Fruit fly (Drosophila melanogaster) whole organism, embryonic: Measurements from ENCODE around the gene RpL7.

Source experiments
- Atf3 ChIP-seq: fragments of 200-800 bp; sonication (Bioruptor generic); optimal IDR thresholded peaks from 3 replicates; lab custom pipeline; 2016; ENCODE audit warnings: missing biosample characterization, missing genetic modification characterization
- Bgb ChIP-seq: fragments of 200-800 bp; sonication (Bioruptor generic); IDR thresholded peaks from 2 replicates; pipeline ENCODE4 v1.3.6; 2022; ENCODE audit warnings: missing biosample characterization, missing genetic modification characterization; ENCODE audit not compliant: partially characterized antibody
- BtbVII ChIP-seq: fragments of 200-800 bp; sonication (Bioruptor generic); optimal IDR thresholded peaks from 3 replicates; lab custom pipeline; 2017; ENCODE audit warnings: missing biosample characterization, mild to moderate bottlenecking, missing genetic modification characterization
- C15 ChIP-seq: fragments of 200-800 bp; sonication (Bioruptor generic); IDR thresholded peaks from 3 replicates; pipeline ENCODE4 v1.3.6; 2022; ENCODE audit warnings: missing biosample characterization, missing genetic modification characterization
- CG10543 ChIP-seq: fragments of 200-800 bp; sonication (Bioruptor generic); optimal IDR thresholded peaks from 3 replicates; lab custom pipeline; 2017; ENCODE audit warnings: missing biosample characterization, mild to moderate bottlenecking, missing genetic modification characterization, moderate library complexity
- CG10565 ChIP-seq: fragments of 200-800 bp; sonication (Bioruptor generic); optimal IDR thresholded peaks from 3 replicates; lab custom pipeline; 2016; ENCODE audit warnings: missing biosample characterization, mild to moderate bottlenecking, missing genetic modification characterization
- CG10654 ChIP-seq: fragments of 200-800 bp; sonication (Bioruptor generic); optimal IDR thresholded peaks from 2 replicates; lab custom pipeline; 2016; ENCODE audit warnings: missing biosample characterization, missing genetic modification characterization
- CG11093 ChIP-seq: fragments of 200-800 bp; sonication (Bioruptor generic); IDR thresholded peaks from 3 replicates; pipeline ENCODE4 v1.3.6; 2022; ENCODE audit warnings: missing biosample characterization, missing genetic modification characterization
- CG1233 ChIP-seq: fragments of 200-800 bp; sonication (Bioruptor generic); optimal IDR thresholded peaks from 4 replicates; lab custom pipeline; 2018; ENCODE audit warnings: missing biosample characterization, mild to moderate bottlenecking, missing genetic modification characterization
- CG12659 ChIP-seq: fragments of 200-800 bp; sonication (Bioruptor generic); optimal IDR thresholded peaks from 3 replicates; lab custom pipeline; 2017; ENCODE audit warnings: mild to moderate bottlenecking, missing biosample characterization, missing genetic modification reagents, missing genetic modification characterization
- CG13624 ChIP-seq: fragments of 200-800 bp; sonication (Bioruptor generic); optimal IDR thresholded peaks from 2 replicates; lab custom pipeline; 2016; ENCODE audit warnings: missing biosample characterization, missing genetic modification characterization
- CG17385 ChIP-seq: fragments of 200-800 bp; sonication (Bioruptor generic); optimal IDR thresholded peaks from 3 replicates; lab custom pipeline; 2018; ENCODE audit warnings: missing biosample characterization, mild to moderate bottlenecking, missing genetic modification characterization
- CG32767 ChIP-seq: fragments of 200-800 bp; sonication (Bioruptor generic); IDR thresholded peaks from 2 replicates; pipeline ENCODE4 v1.3.6; 2022; ENCODE audit warnings: missing biosample characterization, missing genetic modification characterization
- CG4424 ChIP-seq: fragments of 200-800 bp; sonication (Bioruptor generic); optimal IDR thresholded peaks from 3 replicates; lab custom pipeline; 2016; ENCODE audit warnings: missing biosample characterization, missing genetic modification characterization
- CG5953 ChIP-seq: fragments of 200-800 bp; sonication (Bioruptor generic); IDR thresholded peaks from 2 replicates; pipeline ENCODE4 v1.3.6; 2022; ENCODE audit warnings: missing biosample characterization, missing genetic modification characterization
- CG6272 ChIP-seq: fragments of 200-800 bp; sonication (Bioruptor generic); IDR thresholded peaks from 2 replicates; pipeline ENCODE4 v1.3.6; 2022; ENCODE audit warnings: missing biosample characterization, missing genetic modification characterization
- CG6654 ChIP-seq: fragments of 200-800 bp; sonication (Bioruptor generic); optimal IDR thresholded peaks from 2 replicates; lab custom pipeline; 2017; ENCODE audit warnings: missing biosample characterization, mild to moderate bottlenecking, missing genetic modification characterization
- Deaf1 ChIP-seq: fragments of 200-800 bp; optimal IDR thresholded peaks from 3 replicates; lab custom pipeline; 2019; ENCODE audit warnings: missing biosample characterization, mild to moderate bottlenecking, missing genetic modification characterization, moderate library complexity
- Dek ChIP-seq: fragments of 200-800 bp; sonication (Bioruptor generic); optimal IDR thresholded peaks from 3 replicates; lab custom pipeline; 2019; ENCODE audit warnings: missing biosample characterization, mild to moderate bottlenecking, missing genetic modification characterization, moderate library complexity
- Dfd ChIP-seq, 2 experiments: fragments of >200 bp; optimal IDR thresholded peaks; 2 replicates each; lab custom pipeline; 2017; ENCODE audit warnings: missing biosample characterization in 2 of 2, missing genetic modification characterization in 2 of 2
- Doc3 ChIP-seq: fragments of 200-800 bp; sonication (Bioruptor generic); IDR thresholded peaks from 3 replicates; pipeline ENCODE4 v1.3.6; 2022; ENCODE audit warnings: missing biosample characterization, missing genetic modification characterization; ENCODE audit not compliant: partially characterized antibody
- Hey ChIP-seq: fragments of 200-800 bp; sonication (Bioruptor generic); optimal IDR thresholded peaks from 3 replicates; lab custom pipeline; 2018; ENCODE audit warnings: missing biosample characterization, mild to moderate bottlenecking, missing genetic modification characterization
- Lpt ChIP-seq: fragments of >200 bp; optimal IDR thresholded peaks from 2 replicates; lab custom pipeline; 2018; ENCODE audit warnings: missing biosample characterization, missing genetic modification characterization
- MBD-R2 ChIP-seq: fragments of 200-800 bp; sonication (Bioruptor generic); IDR thresholded peaks from 2 replicates; pipeline ENCODE4 v1.3.6; 2022; ENCODE audit warnings: missing biosample characterization, missing genetic modification characterization
- MTF-1 ChIP-seq: fragments of 200-800 bp; sonication (Bioruptor generic); optimal IDR thresholded peaks from 2 replicates; lab custom pipeline; 2018; ENCODE audit warnings: missing biosample characterization, mild to moderate bottlenecking, missing genetic modification characterization, borderline replicate concordance
- Max ChIP-seq: fragments of 200-800 bp; sonication (Bioruptor generic); optimal IDR thresholded peaks from 2 replicates; lab custom pipeline; 2016; ENCODE audit warnings: missing biosample characterization, mild to moderate bottlenecking, missing genetic modification characterization
- Med ChIP-seq: fragments of 200-800 bp; sonication (Bioruptor generic); peaks from one replicate; lab custom pipeline; 2016; ENCODE audit warnings: missing biosample characterization, missing genetic modification characterization, mild to moderate bottlenecking, inconsistent platforms, moderate library complexity
- Mrtf ChIP-seq: fragments of 200-800 bp; sonication (Bioruptor generic); IDR thresholded peaks from 3 replicates; pipeline ENCODE4 v1.3.6; 2022; ENCODE audit warnings: missing biosample characterization, missing genetic modification characterization
- Taf1 ChIP-seq: fragments of 200-800 bp; sonication (Bioruptor generic); IDR thresholded peaks from 2 replicates; pipeline ENCODE4 v1.3.6; 2022; ENCODE audit warnings: missing biosample characterization, missing genetic modification characterization
- ara ChIP-seq: fragments of 200-800 bp; sonication (Bioruptor generic); IDR thresholded peaks from 2 replicates; pipeline ENCODE4 v1.3.6; 2022; ENCODE audit warnings: missing biosample characterization, missing genetic modification characterization
- bigmax ChIP-seq: fragments of 200-800 bp; sonication (Bioruptor generic); optimal IDR thresholded peaks from 2 replicates; lab custom pipeline; 2018; ENCODE audit warnings: missing biosample characterization, mild to moderate bottlenecking, missing genetic modification characterization
- disco-r ChIP-seq: fragments of 200-800 bp; sonication (Bioruptor generic); optimal IDR thresholded peaks from 2 replicates; lab custom pipeline; 2016; ENCODE audit warnings: missing biosample characterization, missing genetic modification characterization
- en ChIP-seq: fragments of 200-800 bp; sonication (Bioruptor generic); optimal IDR thresholded peaks from 2 replicates; lab custom pipeline; 2016; ENCODE audit warnings: missing biosample characterization, missing genetic modification characterization
- ewg ChIP-seq: fragments of 200-800 bp; sonication (Bioruptor generic); optimal IDR thresholded peaks from 3 replicates; lab custom pipeline; 2017; ENCODE audit warnings: mild to moderate bottlenecking, missing biosample characterization, missing genetic modification reagents, missing genetic modification characterization
- fd64A ChIP-seq: fragments of 200-800 bp; sonication (Bioruptor generic); optimal IDR thresholded peaks from 3 replicates; lab custom pipeline; 2018; ENCODE audit warnings: missing biosample characterization, mild to moderate bottlenecking, missing genetic modification characterization
- gem ChIP-seq: fragments of 200-800 bp; sonication (Bioruptor generic); optimal IDR thresholded peaks from 2 replicates; lab custom pipeline; 2019; ENCODE audit warnings: missing biosample characterization, mild to moderate bottlenecking, missing genetic modification characterization, moderate library complexity
- gfzf ChIP-seq: fragments of 200-800 bp; sonication (Bioruptor generic); optimal IDR thresholded peaks from 2 replicates; lab custom pipeline; 2016; ENCODE audit warnings: missing biosample characterization, mild to moderate bottlenecking, missing genetic modification characterization, moderate library complexity
- h ChIP-seq: fragments of >200 bp; optimal IDR thresholded peaks from 2 replicates; lab custom pipeline; 2017
- hth ChIP-seq: fragments of >200 bp; optimal IDR thresholded peaks from 2 replicates; lab custom pipeline; 2017; ENCODE audit warnings: inconsistent platforms
- ken ChIP-seq: fragments of 200-800 bp; sonication (Bioruptor generic); IDR thresholded peaks from 3 replicates; pipeline ENCODE4 v1.3.6; 2022; ENCODE audit warnings: missing biosample characterization, missing genetic modification characterization
- klu ChIP-seq: fragments of 200-800 bp; sonication (Bioruptor generic); IDR thresholded peaks from 2 replicates; pipeline ENCODE4 v1.3.6; 2022; ENCODE audit warnings: missing biosample characterization, missing genetic modification characterization
- nmo ChIP-seq: fragments of 200-800 bp; sonication (Bioruptor generic); optimal IDR thresholded peaks from 2 replicates; lab custom pipeline; 2018; ENCODE audit warnings: missing biosample characterization, mild to moderate bottlenecking, missing genetic modification characterization, moderate library complexity
- p53 ChIP-seq: fragments of 200-800 bp; sonication (Bioruptor generic); optimal IDR thresholded peaks from 2 replicates; lab custom pipeline; 2016; ENCODE audit warnings: missing biosample characterization, missing genetic modification characterization
- ranshi ChIP-seq: fragments of 200-800 bp; sonication (Bioruptor generic); IDR thresholded peaks from 2 replicates; pipeline ENCODE4 v1.3.6; 2022; ENCODE audit warnings: missing biosample characterization, missing genetic modification characterization
- repo ChIP-seq: fragments of 200-800 bp; sonication (Bioruptor generic); optimal IDR thresholded peaks from 2 replicates; lab custom pipeline; 2016; ENCODE audit warnings: missing biosample characterization, missing genetic modification characterization
- sc ChIP-seq, 3 experiments: fragments of >200 bp in 2 of 3; fragments of 200-800 bp in 1 of 3; sonication (Bioruptor generic) in 1 of 3; optimal IDR thresholded peaks; 2 replicates in 2 of 3; 3 replicates in 1 of 3; lab custom pipeline; 2017; ENCODE audit warnings: mild to moderate bottlenecking in 1 of 3, missing biosample characterization in 1 of 3, missing genetic modification characterization in 1 of 3, missing genetic modification reagents in 1 of 3
- tll ChIP-seq, 2 experiments: fragments of 200-800 bp in 1 of 2; fragments of >200 bp in 1 of 2; sonication (Bioruptor generic) in 1 of 2; optimal IDR thresholded peaks; 2 replicates each; lab custom pipeline; 2017 to 2019; ENCODE audit warnings: missing biosample characterization in 2 of 2, missing genetic modification characterization in 2 of 2, mild to moderate bottlenecking in 1 of 2, moderate library complexity in 1 of 2
- trem ChIP-seq: fragments of 200-800 bp; optimal IDR thresholded peaks from 3 replicates; lab custom pipeline; 2019; ENCODE audit warnings: missing biosample characterization, mild to moderate bottlenecking, missing genetic modification characterization, moderate library complexity
- tx ChIP-seq: fragments of 200-800 bp; sonication (Bioruptor generic); optimal IDR thresholded peaks from 2 replicates; lab custom pipeline; 2016; ENCODE audit warnings: missing biosample characterization, missing genetic modification characterization
- zfh1 ChIP-seq: fragments of 200-800 bp; sonication (Bioruptor generic); IDR thresholded peaks from 3 replicates; pipeline ENCODE4 v1.3.6; 2022; ENCODE audit warnings: missing biosample characterization, missing genetic modification characterization
- zfh2 ChIP-seq: fragments of 200-800 bp; sonication (Bioruptor generic); optimal IDR thresholded peaks from 2 replicates; lab custom pipeline; 2016; ENCODE audit warnings: missing biosample characterization, missing genetic modification characterization

Gene RpL7

DNA sequence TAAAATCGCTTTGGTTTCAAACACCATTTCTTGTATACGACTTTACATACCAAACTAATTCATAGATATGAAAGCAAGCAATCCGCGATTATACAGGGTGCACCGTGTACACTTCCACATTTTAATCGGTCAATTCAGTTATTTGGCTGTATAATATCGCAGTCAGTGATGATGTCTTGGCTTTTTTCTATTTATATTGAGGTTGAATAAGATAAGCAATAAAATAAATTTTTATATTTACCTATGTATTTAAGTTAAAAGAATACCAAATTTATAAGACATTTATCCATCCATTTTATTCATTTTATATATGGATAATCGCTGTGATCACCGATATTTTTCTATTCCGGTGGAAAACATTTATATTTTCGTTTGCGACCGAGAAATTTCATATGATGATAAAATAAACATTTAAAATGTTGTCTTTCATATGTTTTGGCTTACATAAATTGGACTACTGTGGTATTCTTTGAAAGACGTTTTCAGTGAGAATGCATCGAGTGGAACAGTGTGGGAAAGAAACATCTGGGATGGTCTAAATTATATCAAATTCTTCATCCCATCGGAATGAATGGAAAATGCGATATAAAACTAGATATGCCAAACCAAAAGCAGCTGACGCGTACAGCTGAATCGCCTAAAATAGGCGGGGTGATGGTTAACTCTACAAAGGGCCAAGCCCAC, 26.1 kb downstream of the RpL7 start, which contains the start of gene CG5708 (continued):
- TF ChIP-seq BtbVII (GFP tag; lab: Kevin White, UChicago) (no peak), Doc3 (GFP tag; lab: Robert Waterston, UW) (no peak), gem (tag; lab: Kevin White, UChicago) (peak; percentile 40), CG11093 (no peak), CG5953 (GFP tag; lab: Robert Waterston, UW) (no peak), Max (GFP tag; lab: Kevin White, UChicago) (no peak), CG10543 (no peak), klu (GFP tag; lab: Robert Waterston, UW) (no peak), en (GFP tag; lab: Kevin White, UChicago) (no peak), MTF-1 (GFP tag; lab: Kevin White, UChicago) (no peak), CG4424 (GFP tag; lab: Kevin White, UChicago) (peak; percentile 6), CG12659 (peak; percentile 70), CG10654 (GFP tag; lab: Kevin White, UChicago) (no peak), Deaf1 (tag; lab: Kevin White, UChicago) (no peak), CG6272 (GFP tag; lab: Robert Waterston, UW) (no peak), ara (no peak), Bgb (GFP tag; lab: Robert Waterston, UW) (peak; percentile 52; the same call in 1 of the 2 replicates), MBD-R2 (GFP tag; lab: Robert Waterston, UW) (peak; percentile 58), tll (GFP tag; optimal IDR thresholded peaks at IDR 0.05; lab: Kevin White, UChicago) (no peak), CG13624 (GFP tag; lab: Kevin White, UChicago) (no peak), repo (no peak), fd64A (no peak), Atf3 (GFP tag; lab: Kevin White, UChicago) (no peak), zfh1 (GFP tag; lab: Robert Waterston, UW) (no peak), gfzf (GFP tag; lab: Kevin White, UChicago) (no peak), nmo (GFP tag; lab: Kevin White, UChicago) (peak; percentile 66), sc (optimal IDR thresholded peaks at IDR 0.05; lab: Kevin White, UChicago) (no peak), sc (GFP tag; optimal IDR thresholded peaks at IDR 0.05; lab: Kevin White, UChicago) (no peak), disco-r (GFP tag; lab: Kevin White, UChicago) (no peak), CG17385 (GFP tag; lab: Kevin White, UChicago) (no peak), trem (tag; lab: Kevin White, UChicago) (no peak), Med (GFP tag; lab: Kevin White, UChicago) (peak; percentile 76), Dfd (GFP tag; optimal IDR thresholded peaks at IDR 0.05; lab: Kevin White, UChicago) (no peak), zfh2 (GFP tag; lab: Kevin White, UChicago) (peak; percentile 2), Taf1 (GFP tag; lab: Robert Waterston, UW) (no peak), Dek (tag; lab: Kevin White, UChicago) (no peak), CG1233 (GFP tag; lab: Kevin White, UChicago) (no peak), ken (GFP tag; lab: Robert Waterston, UW) (no peak; the same call in 2 of the 3 replicates), CG6654 (GFP tag; lab: Kevin White, UChicago) (no peak), Lpt (GFP tag; lab: Kevin White, UChicago) (no peak), tx (GFP tag; lab: Kevin White, UChicago) (no peak), h (lab: Kevin White, UChicago) (no peak), CG32767 (GFP tag; lab: Robert Waterston, UW) (no peak), hth (no peak), ewg (GFP tag; lab: Kevin White, UChicago) (no peak), ranshi (GFP tag; lab: Robert Waterston, UW) (no peak), p53 (GFP tag; lab: Kevin White, UChicago) (no peak), Mrtf (GFP tag; lab: Robert Waterston, UW) (no peak), bigmax (GFP tag; lab: Kevin White, UChicago) (no peak), Hey (tag; lab: Kevin White, UChicago) (no peak), CG10565 (GFP tag; lab: Kevin White, UChicago) (no peak), C15 (GFP tag; lab: Robert Waterston, UW) (no peak)
